Fruit fly (Drosophila melanogaster) whole organism, embryonic: ENCODE measurements around the gene Df31.

Experiments used
- Asciz ChIP-seq: fragments of 200-800 bp; sonication (Bioruptor generic); optimal IDR thresholded peaks from 2 replicates; lab custom pipeline; 2017; ENCODE audit warnings: missing biosample characterization, mild to moderate bottlenecking, missing genetic modification characterization, missing genetic modification reagents
- Atf-2 ChIP-seq: fragments of 200-800 bp; sonication (Bioruptor generic); optimal IDR thresholded peaks from 2 replicates; lab custom pipeline; 2016; ENCODE audit warnings: missing biosample characterization, missing genetic modification characterization
- B-H1 ChIP-seq: fragments of 200-800 bp; sonication (Bioruptor generic); IDR thresholded peaks from 3 replicates; pipeline ENCODE4 v1.3.6; 2022; ENCODE audit warnings: missing biosample characterization, missing genetic modification characterization
- CG10274 ChIP-seq: fragments of 200-800 bp; sonication (Bioruptor generic); optimal IDR thresholded peaks from 3 replicates; lab custom pipeline; 2017; ENCODE audit warnings: missing biosample characterization, mild to moderate bottlenecking, missing genetic modification characterization
- CG10543 ChIP-seq: fragments of 200-800 bp; sonication (Bioruptor generic); optimal IDR thresholded peaks from 3 replicates; lab custom pipeline; 2017; ENCODE audit warnings: missing biosample characterization, mild to moderate bottlenecking, missing genetic modification characterization, moderate library complexity
- CG12104 ChIP-seq: fragments of 200-800 bp; sonication (Bioruptor generic); optimal IDR thresholded peaks from 3 replicates; lab custom pipeline; 2016; ENCODE audit warnings: missing biosample characterization, missing genetic modification characterization
- CG1233 ChIP-seq: fragments of 200-800 bp; sonication (Bioruptor generic); optimal IDR thresholded peaks from 4 replicates; lab custom pipeline; 2018; ENCODE audit warnings: missing biosample characterization, mild to moderate bottlenecking, missing genetic modification characterization
- CG12942 ChIP-seq: fragments of 200-800 bp; sonication (Bioruptor generic); optimal IDR thresholded peaks from 3 replicates; lab custom pipeline; 2016; ENCODE audit warnings: missing biosample characterization, missing genetic modification characterization
- CG13123 ChIP-seq: fragments of 200-800 bp; sonication (Bioruptor generic); optimal IDR thresholded peaks from 2 replicates; lab custom pipeline; 2016; ENCODE audit warnings: missing biosample characterization, missing genetic modification characterization
- CG13775 ChIP-seq: fragments of 200-800 bp; sonication (Bioruptor generic); optimal IDR thresholded peaks from 3 replicates; lab custom pipeline; 2017; ENCODE audit warnings: missing biosample characterization, mild to moderate bottlenecking, missing genetic modification characterization
- CG15269 ChIP-seq: fragments of 200-800 bp; sonication (Bioruptor generic); optimal IDR thresholded peaks from 2 replicates; lab custom pipeline; 2018; ENCODE audit warnings: missing biosample characterization, mild to moderate bottlenecking, missing genetic modification characterization, moderate library complexity
- CG15479 ChIP-seq: fragments of 200-800 bp; sonication (Bioruptor generic); optimal IDR thresholded peaks from 3 replicates; lab custom pipeline; 2019; ENCODE audit warnings: missing biosample characterization, mild to moderate bottlenecking, missing genetic modification characterization, moderate library complexity
- CG1602 ChIP-seq: fragments of 200-800 bp; sonication (Bioruptor generic); optimal IDR thresholded peaks from 3 replicates; lab custom pipeline; 2016; ENCODE audit warnings: missing biosample characterization, missing genetic modification characterization
- CG1603 ChIP-seq: fragments of 200-800 bp; sonication (Bioruptor generic); optimal IDR thresholded peaks from 2 replicates; lab custom pipeline; 2019; ENCODE audit warnings: missing biosample characterization, mild to moderate bottlenecking, missing genetic modification characterization, moderate library complexity
- CG16779 ChIP-seq: fragments of 200-800 bp; sonication (Bioruptor generic); IDR thresholded peaks from 2 replicates; pipeline ENCODE4 v1.3.6; 2022; ENCODE audit warnings: missing biosample characterization, missing genetic modification characterization
- CG17361 ChIP-seq: fragments of 200-800 bp; sonication (Bioruptor generic); IDR thresholded peaks from 3 replicates; pipeline ENCODE4 v1.3.6; 2022; ENCODE audit warnings: missing biosample characterization, missing genetic modification characterization
- CG18599 ChIP-seq: fragments of 200-800 bp; sonication (Bioruptor generic); optimal IDR thresholded peaks from 3 replicates; lab custom pipeline; 2017; ENCODE audit warnings: missing biosample characterization, missing genetic modification characterization, mild to moderate bottlenecking, moderate library complexity, missing genetic modification reagents
- CG2116 ChIP-seq: fragments of 200-800 bp; sonication (Bioruptor generic); optimal IDR thresholded peaks from 3 replicates; lab custom pipeline; 2018; ENCODE audit warnings: missing biosample characterization, mild to moderate bottlenecking, missing genetic modification characterization
- CG2199 ChIP-seq: fragments of 200-800 bp; sonication (Bioruptor generic); IDR thresholded peaks from 3 replicates; pipeline ENCODE4 v1.3.6; 2022; ENCODE audit warnings: missing biosample characterization, missing genetic modification characterization
- CG30403 ChIP-seq: fragments of 200-800 bp; sonication (Bioruptor generic); optimal IDR thresholded peaks from 3 replicates; lab custom pipeline; 2016; ENCODE audit warnings: missing biosample characterization, missing genetic modification characterization
- CG8290 ChIP-seq, 3 experiments: fragments of 200-800 bp; sonication (Bioruptor generic); optimal IDR thresholded peaks; 2 replicates each; lab custom pipeline; 2016 to 2019; ENCODE audit warnings: missing biosample characterization in 3 of 3, missing genetic modification characterization in 3 of 3, mild to moderate bottlenecking in 2 of 3, moderate library complexity in 1 of 3
- CG9727 ChIP-seq: fragments of 200-800 bp; sonication (Bioruptor generic); optimal IDR thresholded peaks from 3 replicates; lab custom pipeline; 2017; ENCODE audit warnings: missing biosample characterization, mild to moderate bottlenecking, missing genetic modification characterization
- CG9876 ChIP-seq: fragments of 200-800 bp; sonication (Bioruptor generic); optimal IDR thresholded peaks from 2 replicates; lab custom pipeline; 2016; ENCODE audit warnings: missing biosample characterization, missing genetic modification characterization
- Hmx ChIP-seq: fragments of 200-800 bp; sonication (Bioruptor generic); optimal IDR thresholded peaks from 2 replicates; lab custom pipeline; 2016; ENCODE audit warnings: missing biosample characterization, missing genetic modification characterization
- MESR4 ChIP-seq: fragments of 200-800 bp; sonication (Bioruptor generic); optimal IDR thresholded peaks from 2 replicates; lab custom pipeline; 2018; ENCODE audit warnings: missing biosample characterization, mild to moderate bottlenecking, missing genetic modification characterization, moderate library complexity
- NK7.1 ChIP-seq: fragments of 200-800 bp; sonication (Bioruptor generic); optimal IDR thresholded peaks from 3 replicates; lab custom pipeline; 2016; ENCODE audit warnings: missing biosample characterization, missing genetic modification characterization
- Nf-YB ChIP-seq: fragments of 200-800 bp; sonication (Bioruptor generic); optimal IDR thresholded peaks from 3 replicates; lab custom pipeline; 2019; ENCODE audit warnings: missing biosample characterization, mild to moderate bottlenecking, missing genetic modification characterization, moderate library complexity
- Rfx ChIP-seq: fragments of 200-800 bp; sonication (Bioruptor generic); IDR thresholded peaks from 2 replicates; pipeline ENCODE4 v1.3.6; 2022; ENCODE audit warnings: missing biosample characterization, missing genetic modification characterization
- Stat92E ChIP-seq, 3 experiments: fragments of >200 bp in 2 of 3; fragments of 200-800 bp in 1 of 3; sonication (Bioruptor generic) in 1 of 3; optimal IDR thresholded peaks; 2 replicates each; lab custom pipeline; 2017 to 2019; ENCODE audit warnings: missing biosample characterization in 3 of 3, missing genetic modification characterization in 3 of 3, mild to moderate bottlenecking in 1 of 3, moderate library complexity in 1 of 3
- amos ChIP-seq: fragments of 200-800 bp; sonication (Bioruptor generic); IDR thresholded peaks from 2 replicates; pipeline ENCODE4 v1.3.6; 2022; ENCODE audit warnings: missing biosample characterization, missing genetic modification characterization; ENCODE audit not compliant: partially characterized antibody
- chm ChIP-seq: fragments of 200-800 bp; sonication (Bioruptor generic); IDR thresholded peaks from 2 replicates; pipeline ENCODE4 v1.3.6; 2022; ENCODE audit warnings: missing biosample characterization, missing genetic modification characterization
- ci ChIP-seq: fragments of 200-800 bp; sonication (Bioruptor generic); IDR thresholded peaks from 3 replicates; pipeline ENCODE4 v1.3.6; 2022; ENCODE audit warnings: missing biosample characterization, missing genetic modification characterization
- cwo ChIP-seq: fragments of 200-800 bp; sonication (Bioruptor generic); optimal IDR thresholded peaks from 3 replicates; lab custom pipeline; 2017; ENCODE audit warnings: missing biosample characterization, missing genetic modification characterization, mild to moderate bottlenecking, moderate library complexity, missing genetic modification reagents
- dimm ChIP-seq: fragments of 200-800 bp; sonication (Bioruptor generic); IDR thresholded peaks from 2 replicates; pipeline ENCODE4 v1.3.6; 2022; ENCODE audit warnings: missing biosample characterization, missing genetic modification characterization
- dpn ChIP-seq, 2 experiments: fragments of 200-800 bp; sonication (Bioruptor generic); optimal IDR thresholded peaks; 3 replicates each; lab custom pipeline; 2016; ENCODE audit warnings: missing biosample characterization in 2 of 2, missing genetic modification characterization in 2 of 2
- emc ChIP-seq: fragments of 200-800 bp; sonication (Bioruptor generic); optimal IDR thresholded peaks from 2 replicates; lab custom pipeline; 2016; ENCODE audit warnings: missing biosample characterization, missing genetic modification characterization
- ewg ChIP-seq: fragments of 200-800 bp; sonication (Bioruptor generic); optimal IDR thresholded peaks from 3 replicates; lab custom pipeline; 2017; ENCODE audit warnings: mild to moderate bottlenecking, missing biosample characterization, missing genetic modification reagents, missing genetic modification characterization
- gcm2 ChIP-seq: fragments of 200-800 bp; sonication (Bioruptor generic); optimal IDR thresholded peaks from 2 replicates; lab custom pipeline; 2016; ENCODE audit warnings: missing biosample characterization, missing genetic modification characterization
- onecut ChIP-seq: fragments of 200-800 bp; sonication (Bioruptor generic); IDR thresholded peaks from 2 replicates; pipeline ENCODE4 v1.3.6; 2022; ENCODE audit warnings: missing biosample characterization, missing genetic modification characterization
- prd ChIP-seq, 3 experiments: fragments of >200 bp in 2 of 3; fragments of 200-800 bp in 1 of 3; sonication (Bioruptor generic) in 1 of 3; optimal IDR thresholded peaks in 2 of 3; IDR thresholded peaks in 1 of 3; 2 replicates in 2 of 3; 3 replicates in 1 of 3; pipeline versions ENCODE4 v1.3.6 to Lab custom; 2017 to 2022; ENCODE audit warnings: missing biosample characterization in 1 of 3, missing genetic modification characterization in 1 of 3
- sens-2 ChIP-seq: fragments of 200-800 bp; sonication (Bioruptor generic); IDR thresholded peaks from 2 replicates; pipeline ENCODE4 v1.3.6; 2022; ENCODE audit warnings: missing biosample characterization, missing genetic modification characterization
- slbo ChIP-seq: fragments of 200-800 bp; sonication (Bioruptor generic); IDR thresholded peaks from 2 replicates; pipeline ENCODE4 v1.3.6; 2022; ENCODE audit warnings: missing biosample characterization, missing genetic modification characterization
- sob ChIP-seq: fragments of 200-800 bp; sonication (Bioruptor generic); IDR thresholded peaks from 2 replicates; pipeline ENCODE4 v1.3.6; 2022; ENCODE audit warnings: missing biosample characterization, missing genetic modification characterization
- toy ChIP-seq: fragments of 200-800 bp; sonication (Bioruptor generic); IDR thresholded peaks from 2 replicates; pipeline ENCODE4 v1.3.6; 2022; ENCODE audit warnings: missing biosample characterization, missing genetic modification characterization
- tup ChIP-seq: fragments of 200-800 bp; sonication (Bioruptor generic); optimal IDR thresholded peaks from 2 replicates; lab custom pipeline; 2016; ENCODE audit warnings: missing biosample characterization, mild to moderate bottlenecking, missing genetic modification characterization, moderate library complexity
- wor ChIP-seq: fragments of 200-800 bp; sonication (Bioruptor generic); IDR thresholded peaks from 2 replicates; pipeline ENCODE4 v1.3.6; 2022; ENCODE audit warnings: missing biosample characterization, missing genetic modification characterization
- yki ChIP-seq: fragments of >200 bp; optimal IDR thresholded peaks from 3 replicates; lab custom pipeline; 2018
- zen ChIP-seq: fragments of 200-800 bp; sonication (Bioruptor generic); optimal IDR thresholded peaks from 3 replicates; lab custom pipeline; 2018; ENCODE audit warnings: missing biosample characterization, mild to moderate bottlenecking, missing genetic modification characterization, moderate library complexity
- zen2 ChIP-seq: fragments of 200-800 bp; sonication (Bioruptor generic); IDR thresholded peaks from 3 replicates; pipeline ENCODE4 v1.3.6; 2022; ENCODE audit warnings: missing biosample characterization, missing genetic modification characterization; ENCODE audit not compliant: partially characterized antibody

Gene Df31

DNA sequence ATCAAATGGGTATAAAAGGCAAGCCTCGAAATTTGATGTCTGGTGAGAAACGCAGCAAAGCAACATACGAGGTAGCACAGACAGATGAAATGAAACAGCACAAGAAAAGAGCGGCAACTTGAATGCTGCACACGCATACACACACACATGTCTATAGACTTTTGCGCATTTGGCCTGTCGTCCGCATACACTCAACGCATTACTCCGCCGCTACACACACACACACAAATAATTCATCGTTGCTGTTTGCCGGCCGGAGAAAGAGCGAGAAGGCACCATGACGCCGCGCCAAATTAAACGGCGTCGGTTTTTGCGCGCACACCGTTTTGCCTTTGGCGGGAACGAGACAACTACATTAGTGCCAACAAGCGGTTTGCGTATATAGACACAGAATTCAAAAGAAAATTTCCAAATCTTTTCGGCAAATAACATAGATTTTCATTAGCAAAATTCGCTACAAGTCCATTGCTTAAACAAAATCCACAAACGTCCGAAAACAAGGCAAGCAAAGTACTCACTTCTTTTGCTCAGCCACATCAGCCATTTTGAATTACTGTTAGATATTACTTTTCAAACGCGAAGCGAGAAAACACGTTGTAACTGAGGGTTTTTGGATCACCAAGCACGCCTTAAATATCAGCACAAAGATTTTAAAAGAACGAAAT lies 451 bp downstream of the Df31 start (continued):
- TF ChIP-seq sens-2 (GFP tag; lab: Robert Waterston, UW) (no peak), zen (tag; lab: Kevin White, UChicago) (peak; percentile 43), CG1603 (tag; lab: Kevin White, UChicago) (peak; percentile 22), CG13123 (GFP tag; lab: Kevin White, UChicago) (no peak), B-H1 (GFP tag; lab: Robert Waterston, UW) (no peak), CG9727 (GFP tag; lab: Kevin White, UChicago) (no peak), dimm (GFP tag; lab: Robert Waterston, UW) (no peak), CG15479 (peak; percentile 99), CG13775 (GFP tag; lab: Kevin White, UChicago) (no peak), tup (GFP tag; lab: Kevin White, UChicago) (no peak), CG2199 (GFP tag; lab: Robert Waterston, UW) (peak; percentile 57; the same call in 1 of the 3 replicates), CG1233 (GFP tag; lab: Kevin White, UChicago) (no peak), CG15269 (tag; lab: Kevin White, UChicago) (no peak), gcm2 (GFP tag; lab: Kevin White, UChicago) (no peak), ci (GFP tag; lab: Robert Waterston, UW) (peak; percentile 50; the same call in 1 of the 3 replicates), sob (GFP tag; lab: Robert Waterston, UW) (peak; percentile 47; the same call in 1 of the 2 replicates), Stat92E (GFP tag; optimal IDR thresholded peaks at IDR 0.05; lab: Kevin White, UChicago) (peak in 1 of 3 experiments; percentile 54), MESR4 (GFP tag; lab: Kevin White, UChicago) (no peak), CG12942 (GFP tag; lab: Kevin White, UChicago) (no peak), toy (GFP tag; lab: Robert Waterston, UW) (no peak), CG18599 (GFP tag; lab: Kevin White, UChicago) (peak; percentile 17), wor (GFP tag; lab: Robert Waterston, UW) (no peak), Asciz (GFP tag; lab: Kevin White, UChicago) (no peak), CG10543 (GFP tag; lab: Kevin White, UChicago) (no peak), CG10274 (GFP tag; lab: Kevin White, UChicago) (no peak), CG17361 (GFP tag; lab: Robert Waterston, UW) (no peak), emc (GFP tag; lab: Kevin White, UChicago) (no peak), prd (optimal IDR thresholded peaks at IDR 0.05; lab: Kevin White, UChicago) (no peak), prd (GFP tag; IDR thresholded peaks at IDR 0.05; lab: Robert Waterston, UW) (0 out of 3 replicates have a peak, but pooled peaks have one; percentile 13), NK7.1 (peak; percentile 40), dpn (GFP tag; optimal IDR thresholded peaks at IDR 0.05; lab: Kevin White, UChicago) (no peak), yki (no peak), onecut (GFP tag; lab: Robert Waterston, UW) (no peak), Rfx (peak; percentile 47; the same call in 1 of the 2 replicates), CG30403 (GFP tag; lab: Kevin White, UChicago) (no peak), CG16779 (no peak), chm (GFP tag; lab: Robert Waterston, UW) (peak; percentile 67; the same call in 1 of the 2 replicates), cwo (no peak), slbo (GFP tag; lab: Robert Waterston, UW) (no peak), amos (GFP tag; lab: Robert Waterston, UW) (no peak; the same call in 1 of the 2 replicates), Nf-YB (peak; percentile 19), CG8290 (GFP tag; optimal IDR thresholded peaks at IDR 0.05; lab: Kevin White, UChicago) (no peak), CG8290 (tag; optimal IDR thresholded peaks at IDR 0.05; lab: Kevin White, UChicago) (peak in 1 of 2 experiments; percentile 73), Atf-2 (GFP tag; lab: Kevin White, UChicago) (no peak), CG9876 (GFP tag; lab: Kevin White, UChicago) (no peak), CG2116 (GFP tag; lab: Kevin White, UChicago) (no peak), zen2 (no peak), Hmx (no peak), CG1602 (no peak), ewg (peak; percentile 88), CG12104 (GFP tag; lab: Kevin White, UChicago) (no peak)
